Fruit fly (Drosophila melanogaster) whole organism, embryonic: Measurements from ENCODE around the gene RhoGDI.

Source experiments
- B-H1 ChIP-seq: fragments of 200-800 bp; sonication (Bioruptor generic); IDR thresholded peaks from 3 replicates; pipeline ENCODE4 v1.3.6; 2022; ENCODE audit warnings: missing biosample characterization, missing genetic modification characterization
- CG12155 ChIP-seq: fragments of 200-800 bp; sonication (Bioruptor generic); optimal IDR thresholded peaks from 3 replicates; lab custom pipeline; 2016; ENCODE audit warnings: missing biosample characterization, missing genetic modification characterization
- CG12659 ChIP-seq: fragments of 200-800 bp; sonication (Bioruptor generic); optimal IDR thresholded peaks from 3 replicates; lab custom pipeline; 2017; ENCODE audit warnings: mild to moderate bottlenecking, missing biosample characterization, missing genetic modification reagents, missing genetic modification characterization
- CG17186 ChIP-seq: fragments of 200-800 bp; sonication (Bioruptor generic); optimal IDR thresholded peaks from 3 replicates; lab custom pipeline; 2017; ENCODE audit warnings: missing biosample characterization, missing genetic modification reagents, missing genetic modification characterization
- CG17829 ChIP-seq: fragments of 200-800 bp; optimal IDR thresholded peaks from 2 replicates; lab custom pipeline; 2019; ENCODE audit warnings: missing biosample characterization, mild to moderate bottlenecking, missing genetic modification characterization, moderate library complexity
- CG18599 ChIP-seq: fragments of 200-800 bp; sonication (Bioruptor generic); optimal IDR thresholded peaks from 3 replicates; lab custom pipeline; 2017; ENCODE audit warnings: missing biosample characterization, missing genetic modification characterization, mild to moderate bottlenecking, moderate library complexity, missing genetic modification reagents
- CG31441 ChIP-seq: fragments of 200-800 bp; sonication (Bioruptor generic); IDR thresholded peaks from 2 replicates; pipeline ENCODE4 v1.3.6; 2022; ENCODE audit warnings: missing biosample characterization, missing genetic modification characterization
- CG32532 ChIP-seq: fragments of 200-800 bp; sonication (Bioruptor generic); IDR thresholded peaks from 2 replicates; pipeline ENCODE4 v1.3.6; 2022; ENCODE audit warnings: missing biosample characterization, missing genetic modification characterization
- CG3847 ChIP-seq: fragments of 200-800 bp; sonication (Bioruptor generic); IDR thresholded peaks from 2 replicates; pipeline ENCODE4 v1.3.6; 2022; ENCODE audit warnings: missing biosample characterization, missing genetic modification characterization
- CG4707 ChIP-seq: fragments of 200-800 bp; sonication (Bioruptor generic); optimal IDR thresholded peaks from 2 replicates; lab custom pipeline; 2018; ENCODE audit warnings: missing biosample characterization, mild to moderate bottlenecking, missing genetic modification characterization, moderate library complexity
- CG5180 ChIP-seq: fragments of 200-800 bp; sonication (Bioruptor generic); optimal IDR thresholded peaks from 3 replicates; lab custom pipeline; 2017; ENCODE audit warnings: missing biosample characterization, missing genetic modification characterization, mild to moderate bottlenecking, moderate library complexity, missing genetic modification reagents
- CG6175 ChIP-seq: fragments of 200-800 bp; sonication (Bioruptor generic); IDR thresholded peaks from 3 replicates; pipeline ENCODE4 v1.3.6; 2022; ENCODE audit warnings: missing biosample characterization, missing genetic modification characterization
- CG6254 ChIP-seq: fragments of 200-800 bp; sonication (Bioruptor generic); optimal IDR thresholded peaks from 3 replicates; lab custom pipeline; 2017; ENCODE audit warnings: mild to moderate bottlenecking, missing biosample characterization, missing genetic modification reagents, missing genetic modification characterization
- CG6654 ChIP-seq: fragments of 200-800 bp; sonication (Bioruptor generic); optimal IDR thresholded peaks from 2 replicates; lab custom pipeline; 2017; ENCODE audit warnings: missing biosample characterization, mild to moderate bottlenecking, missing genetic modification characterization
- CG8388 ChIP-seq: fragments of 200-800 bp; sonication (Bioruptor generic); optimal IDR thresholded peaks from 2 replicates; lab custom pipeline; 2019; ENCODE audit warnings: missing biosample characterization, mild to moderate bottlenecking, missing genetic modification characterization, moderate library complexity
- CG9215 ChIP-seq: fragments of 200-800 bp; sonication (Bioruptor generic); IDR thresholded peaks from 2 replicates; pipeline ENCODE4 v1.3.6; 2022; ENCODE audit warnings: missing biosample characterization, missing genetic modification characterization
- CG9609 ChIP-seq: fragments of 200-800 bp; sonication (Bioruptor generic); optimal IDR thresholded peaks from 3 replicates; lab custom pipeline; 2016; ENCODE audit warnings: missing biosample characterization, missing genetic modification characterization
- CG9727 ChIP-seq: fragments of 200-800 bp; sonication (Bioruptor generic); optimal IDR thresholded peaks from 3 replicates; lab custom pipeline; 2017; ENCODE audit warnings: missing biosample characterization, mild to moderate bottlenecking, missing genetic modification characterization
- Dbx ChIP-seq: fragments of 200-800 bp; sonication (Bioruptor generic); IDR thresholded peaks from 3 replicates; pipeline ENCODE4 v1.3.6; 2022; ENCODE audit warnings: missing biosample characterization, missing genetic modification characterization
- Dll ChIP-seq: fragments of 200-800 bp; sonication (Bioruptor generic); IDR thresholded peaks from 4 replicates; pipeline ENCODE4 v1.3.6; 2022; ENCODE audit warnings: missing biosample characterization, missing genetic modification characterization; ENCODE audit not compliant: partially characterized antibody
- Fer1 ChIP-seq: fragments of 200-800 bp; sonication (Bioruptor generic); optimal IDR thresholded peaks from 2 replicates; lab custom pipeline; 2017; ENCODE audit warnings: missing biosample characterization, mild to moderate bottlenecking, missing genetic modification characterization
- HHEX ChIP-seq: fragments of 200-800 bp; sonication (Bioruptor generic); optimal IDR thresholded peaks from 3 replicates; lab custom pipeline; 2017; ENCODE audit warnings: missing biosample characterization, mild to moderate bottlenecking, missing genetic modification characterization, missing genetic modification reagents
- HLH3B ChIP-seq: fragments of 200-800 bp; sonication (Bioruptor generic); IDR thresholded peaks from 2 replicates; pipeline ENCODE4 v1.3.6; 2022; ENCODE audit warnings: missing biosample characterization, missing genetic modification characterization
- HLH4C ChIP-seq: fragments of 200-800 bp; sonication (Bioruptor generic); IDR thresholded peaks from 3 replicates; pipeline ENCODE4 v1.3.6; 2022; ENCODE audit warnings: missing biosample characterization, missing genetic modification characterization; ENCODE audit not compliant: partially characterized antibody
- HmgD ChIP-seq: fragments of 200-800 bp; sonication (Bioruptor generic); optimal IDR thresholded peaks from 3 replicates; lab custom pipeline; 2016; ENCODE audit warnings: missing biosample characterization, missing genetic modification characterization
- HmgZ ChIP-seq: fragments of 200-800 bp; sonication (Bioruptor generic); optimal IDR thresholded peaks from 2 replicates; lab custom pipeline; 2018; ENCODE audit warnings: missing biosample characterization, mild to moderate bottlenecking, missing genetic modification characterization
- Hr39 ChIP-seq: fragments of >200 bp; optimal IDR thresholded peaks from 2 replicates; lab custom pipeline; 2017
- Kr ChIP-seq: fragments of 200-800 bp; sonication (Bioruptor generic); optimal IDR thresholded peaks from 2 replicates; lab custom pipeline; 2017; ENCODE audit warnings: missing biosample characterization, mild to moderate bottlenecking, missing genetic modification characterization
- Meics ChIP-seq: fragments of 200-800 bp; sonication (Bioruptor generic); optimal IDR thresholded peaks from 2 replicates; lab custom pipeline; 2017; ENCODE audit warnings: missing biosample characterization, mild to moderate bottlenecking, missing genetic modification characterization
- Myb ChIP-seq: fragments of 200-800 bp; sonication (Bioruptor generic); optimal IDR thresholded peaks from 2 replicates; lab custom pipeline; 2016; ENCODE audit warnings: missing biosample characterization, missing genetic modification characterization
- Optix ChIP-seq: fragments of 200-800 bp; sonication (Bioruptor generic); IDR thresholded peaks from 3 replicates; pipeline ENCODE4 v1.3.6; 2022; ENCODE audit warnings: missing biosample characterization, missing genetic modification characterization
- YL-1 ChIP-seq: fragments of 200-800 bp; sonication (Bioruptor generic); optimal IDR thresholded peaks from 3 replicates; lab custom pipeline; 2017; ENCODE audit warnings: missing biosample characterization, mild to moderate bottlenecking, missing genetic modification characterization
- ab ChIP-seq: fragments of 200-800 bp; sonication (Bioruptor generic); optimal IDR thresholded peaks from 2 replicates; lab custom pipeline; 2016; ENCODE audit warnings: missing biosample characterization, missing genetic modification characterization
- cad ChIP-seq: fragments of >200 bp; optimal IDR thresholded peaks from 2 replicates; lab custom pipeline; 2017; ENCODE audit warnings: missing biosample characterization, missing genetic modification characterization
- chn ChIP-seq: fragments of 200-800 bp; sonication (Bioruptor generic); optimal IDR thresholded peaks from 2 replicates; lab custom pipeline; 2016; ENCODE audit warnings: missing biosample characterization, missing genetic modification characterization
- dan ChIP-seq: fragments of 200-800 bp; sonication (Bioruptor generic); IDR thresholded peaks from 2 replicates; pipeline ENCODE4 v1.3.6; 2022; ENCODE audit warnings: missing biosample characterization, missing genetic modification characterization
- dysf ChIP-seq: fragments of 200-800 bp; sonication (Bioruptor generic); IDR thresholded peaks from 3 replicates; pipeline ENCODE4 v1.3.6; 2022; ENCODE audit warnings: missing biosample characterization, missing genetic modification characterization
- esg ChIP-seq: fragments of 200-800 bp; sonication (Bioruptor generic); conservative IDR thresholded peaks from 2 replicates; pipeline ENCODE4 v1.3.6; 2022; ENCODE audit warnings: missing biosample characterization, missing genetic modification characterization
- fd3F ChIP-seq: fragments of 200-800 bp; sonication (Bioruptor generic); optimal IDR thresholded peaks from 2 replicates; lab custom pipeline; 2018; ENCODE audit warnings: missing biosample characterization, mild to moderate bottlenecking, missing genetic modification characterization, moderate library complexity
- fd64A ChIP-seq: fragments of 200-800 bp; sonication (Bioruptor generic); optimal IDR thresholded peaks from 3 replicates; lab custom pipeline; 2018; ENCODE audit warnings: missing biosample characterization, mild to moderate bottlenecking, missing genetic modification characterization
- gro ChIP-seq: fragments of 200-800 bp; sonication (Bioruptor generic); optimal IDR thresholded peaks from 2 replicates; lab custom pipeline; 2016; ENCODE audit warnings: missing biosample characterization, missing genetic modification characterization
- lbe ChIP-seq: fragments of 200-800 bp; sonication (Bioruptor generic); optimal IDR thresholded peaks from 2 replicates; lab custom pipeline; 2016; ENCODE audit warnings: missing biosample characterization, mild to moderate bottlenecking, missing genetic modification characterization
- onecut ChIP-seq: fragments of 200-800 bp; sonication (Bioruptor generic); IDR thresholded peaks from 2 replicates; pipeline ENCODE4 v1.3.6; 2022; ENCODE audit warnings: missing biosample characterization, missing genetic modification characterization
- pan ChIP-seq, 4 experiments: fragments of >200 bp in 3 of 4; fragments of 200-800 bp in 1 of 4; sonication (Bioruptor generic) in 1 of 4; optimal IDR thresholded peaks in 3 of 4; IDR thresholded peaks in 1 of 4; 2 replicates each; pipeline versions ENCODE4 v1.3.6 to Lab custom; 2017 to 2022; ENCODE audit warnings: missing biosample characterization in 2 of 4, missing genetic modification characterization in 2 of 4, mixed read lengths in 1 of 4
- pb ChIP-seq: fragments of 200-800 bp; sonication (Bioruptor generic); optimal IDR thresholded peaks from 3 replicates; lab custom pipeline; 2016; ENCODE audit warnings: missing biosample characterization, missing genetic modification characterization
- sob ChIP-seq: fragments of 200-800 bp; sonication (Bioruptor generic); IDR thresholded peaks from 2 replicates; pipeline ENCODE4 v1.3.6; 2022; ENCODE audit warnings: missing biosample characterization, missing genetic modification characterization
- sug ChIP-seq: fragments of 200-800 bp; optimal IDR thresholded peaks from 2 replicates; lab custom pipeline; 2019; ENCODE audit warnings: missing biosample characterization, mild to moderate bottlenecking, missing genetic modification characterization, moderate library complexity
- tio ChIP-seq: fragments of 200-800 bp; sonication (Bioruptor generic); optimal IDR thresholded peaks from 2 replicates; lab custom pipeline; 2017; ENCODE audit warnings: missing biosample characterization, missing genetic modification characterization, inconsistent platforms
- wek ChIP-seq: fragments of 200-800 bp; sonication (Bioruptor generic); optimal IDR thresholded peaks from 3 replicates; lab custom pipeline; 2018; ENCODE audit warnings: missing biosample characterization, mild to moderate bottlenecking, missing genetic modification characterization, moderate library complexity

The RhoGDI gene

DNA sequence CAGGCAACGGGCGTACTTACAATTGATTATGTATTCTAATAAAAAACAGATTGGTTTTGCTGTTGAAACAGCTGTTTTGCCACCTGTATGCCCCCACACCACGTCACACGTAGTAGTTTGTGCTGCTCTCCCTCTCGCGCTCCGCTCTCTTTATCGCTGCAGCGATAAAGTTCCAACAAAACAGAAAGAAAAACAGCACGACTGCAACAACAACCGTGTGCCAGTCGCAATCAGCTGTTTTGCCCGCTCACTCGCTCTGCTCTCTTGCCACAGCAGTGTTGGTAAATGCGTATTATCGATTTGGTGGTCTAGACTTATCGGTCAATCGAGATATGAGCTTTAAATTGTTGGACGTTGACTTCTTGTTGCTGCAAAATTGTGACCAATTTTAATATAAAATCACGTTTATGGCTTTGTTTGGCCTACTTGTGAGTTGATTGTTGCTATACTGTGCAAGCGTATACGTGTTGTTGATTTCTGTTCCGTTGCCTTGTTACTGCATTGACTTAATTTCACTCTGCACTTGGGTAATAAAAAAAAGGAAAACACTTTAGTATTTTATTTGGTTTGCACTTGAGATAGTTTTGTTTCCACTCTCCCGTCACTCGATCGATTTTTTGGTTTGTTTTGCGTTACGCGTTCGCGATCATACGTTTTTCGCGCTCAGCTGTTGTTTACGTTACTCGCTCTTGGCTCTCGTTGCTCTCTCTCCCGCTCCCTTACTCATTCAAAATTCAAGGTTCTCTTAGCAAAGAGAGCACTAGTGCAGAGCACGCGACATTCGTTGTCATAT lies 31.5 kb upstream of the RhoGDI start (continued):
- TF ChIP-seq esg (GFP tag; lab: Robert Waterston, UW) (0 out of 2 replicates have a peak, but pooled peaks have one; percentile 15), Myb (GFP tag; lab: Kevin White, UChicago) (peak; percentile 57), Meics (GFP tag; lab: Kevin White, UChicago) (peak; percentile 5), YL-1 (GFP tag; lab: Kevin White, UChicago) (peak; percentile 21), CG8388 (GFP tag; lab: Kevin White, UChicago) (peak; percentile 10), CG17186 (GFP tag; lab: Kevin White, UChicago) (no peak), ab (GFP tag; lab: Kevin White, UChicago) (no peak), CG17829 (tag; lab: Kevin White, UChicago) (peak; percentile 23), CG18599 (GFP tag; lab: Kevin White, UChicago) (peak; percentile 57), CG9609 (peak; percentile 15), sob (GFP tag; lab: Robert Waterston, UW) (no peak), B-H1 (GFP tag; lab: Robert Waterston, UW) (no peak), CG12659 (GFP tag; lab: Kevin White, UChicago) (peak; percentile 70), Fer1 (GFP tag; lab: Kevin White, UChicago) (peak; percentile 30), CG12155 (GFP tag; lab: Kevin White, UChicago) (peak; percentile 94), cad (GFP tag; lab: Kevin White, UChicago) (no peak), Dll (GFP tag; lab: Robert Waterston, UW) (peak; percentile 37; the same call in 1 of the 4 replicates), CG9215 (no peak), lbe (peak; percentile 19), gro (GFP tag; lab: Kevin White, UChicago) (no peak), CG9727 (GFP tag; lab: Kevin White, UChicago) (peak; percentile 46), HmgZ (tag; lab: Kevin White, UChicago) (peak; percentile 18), dysf (GFP tag; lab: Robert Waterston, UW) (no peak), CG5180 (GFP tag; lab: Kevin White, UChicago) (peak; percentile 21), HmgD (GFP tag; lab: Kevin White, UChicago) (no peak), dan (GFP tag; lab: Robert Waterston, UW) (no peak), CG6175 (GFP tag; lab: Robert Waterston, UW) (peak; percentile 64; the same call in 2 of the 3 replicates), onecut (GFP tag; lab: Robert Waterston, UW) (peak; percentile 72), wek (GFP tag; lab: Kevin White, UChicago) (peak; percentile 16), CG32532 (peak; percentile 45; the same call in 1 of the 2 replicates), CG4707 (GFP tag; lab: Kevin White, UChicago) (peak; percentile 19), Optix (GFP tag; lab: Robert Waterston, UW) (no peak), Dbx (GFP tag; lab: Robert Waterston, UW) (0 out of 3 replicates have a peak, but pooled peaks have one; percentile 13), chn (peak; percentile 41), CG6254 (GFP tag; lab: Kevin White, UChicago) (peak; percentile 7), Kr (GFP tag; lab: Kevin White, UChicago) (no peak), HHEX (GFP tag; lab: Kevin White, UChicago) (no peak), CG31441 (GFP tag; lab: Robert Waterston, UW) (0 out of 2 replicates have a peak, but pooled peaks have one; percentile 34), CG6654 (GFP tag; lab: Kevin White, UChicago) (no peak), CG3847 (GFP tag; lab: Robert Waterston, UW) (peak; percentile 17; the same call in 1 of the 2 replicates), Hr39 (lab: Kevin White, UChicago) (no peak), HLH3B (no peak), fd64A (GFP tag; lab: Kevin White, UChicago) (no peak), tio (GFP tag; lab: Kevin White, UChicago) (no peak), HLH4C (peak; percentile 41; the same call in 1 of the 3 replicates), pb (no peak), fd3F (no peak), pan (optimal IDR thresholded peaks at IDR 0.05; lab: Kevin White, UChicago) (no peak), pan (GFP tag; optimal IDR thresholded peaks at IDR 0.05 in 1 of 2, IDR thresholded peaks at IDR 0.05 in 1 of 2) (no peak), sug (tag; lab: Kevin White, UChicago) (peak; percentile 37)
